Worm (Caenorhabditis elegans) whole organism, late embryonic: ENCODE data around the gene ubc-13.

Experiments used
- F13H6.1 ChIP-seq: sonication (generic microtip); optimal IDR thresholded peaks from 2 replicates; lab custom pipeline; 2016; ENCODE audit warnings: missing genetic modification characterization, missing compliant biosample characterization
- K02D7.2 ChIP-seq: sonication (generic microtip); optimal IDR thresholded peaks from 2 replicates; lab custom pipeline; 2017; ENCODE audit warnings: mild to moderate bottlenecking, missing genetic modification characterization, missing compliant biosample characterization
- K09A11.1 ChIP-seq: sonication (generic microtip); optimal IDR thresholded peaks from 2 replicates; lab custom pipeline; 2017; ENCODE audit warnings: antibody characterized with exemption, mild to moderate bottlenecking, missing genetic modification characterization, missing compliant biosample characterization; ENCODE audit not compliant: insufficient read depth
- T23F11.4 ChIP-seq: fragments of 200-800 bp; sonication (Bioruptor generic); optimal IDR thresholded peaks from 2 replicates; lab custom pipeline; 2018; ENCODE audit warnings: mild to moderate bottlenecking, missing genetic modification characterization, missing compliant biosample characterization
- ama-1 ChIP-seq: fragments of 150-350 bp; optimal IDR thresholded peaks from 2 replicates; lab custom pipeline; 2014
- ceh-14 ChIP-seq: sonication (generic microtip); optimal IDR thresholded peaks from 2 replicates; lab custom pipeline; 2016; ENCODE audit warnings: missing genotype, missing genetic modification characterization, missing compliant biosample characterization
- ceh-18 ChIP-seq: sonication (generic microtip); optimal IDR thresholded peaks from 2 replicates; lab custom pipeline; 2016; ENCODE audit warnings: missing genetic modification characterization, missing compliant biosample characterization
- ceh-19 ChIP-seq: fragments of 200-800 bp; sonication (Bioruptor generic); optimal IDR thresholded peaks from 2 replicates; lab custom pipeline; 2018; ENCODE audit warnings: mild to moderate bottlenecking, missing genetic modification characterization, missing compliant biosample characterization
- ceh-31 ChIP-seq: sonication (generic microtip); optimal IDR thresholded peaks from 2 replicates; lab custom pipeline; 2016; ENCODE audit warnings: missing genetic modification characterization, missing compliant biosample characterization
- ceh-45 ChIP-seq: fragments of 200-800 bp; sonication (Bioruptor generic); IDR thresholded peaks from 2 replicates; pipeline ENCODE4 v1.3.6; 2022; ENCODE audit warnings: missing genetic modification reagents, missing genetic modification characterization, missing compliant biosample characterization
- ceh-48 ChIP-seq: sonication (generic microtip); optimal IDR thresholded peaks from 2 replicates; lab custom pipeline; 2016; ENCODE audit warnings: missing genetic modification characterization, inconsistent platforms, missing compliant biosample characterization
- ceh-6 ChIP-seq: fragments of 200-800 bp; sonication (Bioruptor generic); optimal IDR thresholded peaks from 2 replicates; lab custom pipeline; 2018; ENCODE audit warnings: mild to moderate bottlenecking, missing genetic modification characterization, missing compliant biosample characterization
- ceh-9 ChIP-seq: sonication (generic microtip); optimal IDR thresholded peaks from 2 replicates; lab custom pipeline; 2016; ENCODE audit warnings: mild to moderate bottlenecking, missing genetic modification characterization, inconsistent platforms, missing compliant biosample characterization
- che-1 ChIP-seq: sonication (generic microtip); optimal IDR thresholded peaks from 2 replicates; lab custom pipeline; 2016; ENCODE audit warnings: mild to moderate bottlenecking, missing genetic modification characterization, missing compliant biosample characterization
- dmd-4 ChIP-seq: sonication (generic microtip); optimal IDR thresholded peaks from 2 replicates; lab custom pipeline; 2016; ENCODE audit warnings: borderline replicate concordance, missing genetic modification characterization, missing compliant biosample characterization
- dve-1 ChIP-seq: sonication (generic microtip); optimal IDR thresholded peaks from 2 replicates; lab custom pipeline; 2017; ENCODE audit warnings: antibody characterized with exemption, mild to moderate bottlenecking, missing genetic modification characterization, missing compliant biosample characterization
- elt-4 ChIP-seq: sonication (generic microtip); optimal IDR thresholded peaks from 2 replicates; lab custom pipeline; 2016; ENCODE audit warnings: missing genetic modification characterization, missing compliant biosample characterization
- eyg-1 ChIP-seq: sonication (generic microtip); optimal IDR thresholded peaks from 2 replicates; lab custom pipeline; 2016; ENCODE audit warnings: missing genotype, missing genetic modification characterization, missing compliant biosample characterization
- fax-1 ChIP-seq: sonication (generic microtip); optimal IDR thresholded peaks from 2 replicates; lab custom pipeline; 2016; ENCODE audit warnings: missing genotype, missing genetic modification characterization, missing compliant biosample characterization
- gmeb-2 ChIP-seq: sonication (generic microtip); optimal IDR thresholded peaks from 2 replicates; lab custom pipeline; 2016; ENCODE audit warnings: missing genetic modification characterization, inconsistent platforms, missing compliant biosample characterization
- hlh-6 ChIP-seq: sonication (generic microtip); optimal IDR thresholded peaks from 2 replicates; lab custom pipeline; 2016; ENCODE audit warnings: missing genotype, missing genetic modification characterization, missing compliant biosample characterization
- lin-11 ChIP-seq: fragments of 200-800 bp; sonication (Bioruptor generic); optimal IDR thresholded peaks from 2 replicates; lab custom pipeline; 2018; ENCODE audit warnings: mild to moderate bottlenecking, missing genetic modification characterization, missing compliant biosample characterization
- nfya-1 ChIP-seq: sonication (generic microtip); optimal IDR thresholded peaks from 2 replicates; lab custom pipeline; 2017; ENCODE audit warnings: missing genetic modification characterization, mild to moderate bottlenecking, missing compliant biosample characterization, antibody characterized with exemption, moderate library complexity
- nhr-232 ChIP-seq: sonication (generic microtip); optimal IDR thresholded peaks from 2 replicates; lab custom pipeline; 2016; ENCODE audit warnings: missing genetic modification characterization, missing compliant biosample characterization
- pha-4 ChIP-seq: fragments of 150-350 bp; optimal IDR thresholded peaks from 2 replicates; lab custom pipeline; 2018; ENCODE audit warnings: missing biosample characterization, missing genetic modification reagents, missing genetic modification characterization
- pqm-1 ChIP-seq: sonication (generic microtip); optimal IDR thresholded peaks from 2 replicates; lab custom pipeline; 2016; ENCODE audit warnings: missing genetic modification characterization, missing compliant biosample characterization
- ref-2 ChIP-seq: sonication (generic microtip); optimal IDR thresholded peaks from 2 replicates; lab custom pipeline; 2016; ENCODE audit warnings: missing genetic modification characterization, missing compliant biosample characterization
- sox-4 ChIP-seq: sonication (generic microtip); optimal IDR thresholded peaks from 2 replicates; lab custom pipeline; 2017; ENCODE audit warnings: mild to moderate bottlenecking, missing genetic modification characterization, inconsistent platforms, missing compliant biosample characterization
- syd-9 ChIP-seq: sonication (generic microtip); optimal IDR thresholded peaks from 2 replicates; lab custom pipeline; 2016; ENCODE audit warnings: mild to moderate bottlenecking, missing genetic modification characterization, moderate library complexity, missing compliant biosample characterization
- unc-42 ChIP-seq: sonication (generic microtip); optimal IDR thresholded peaks from 2 replicates; lab custom pipeline; 2016; ENCODE audit warnings: missing genotype, missing genetic modification characterization, missing compliant biosample characterization
- unc-55 ChIP-seq: sonication (generic microtip); optimal IDR thresholded peaks from 2 replicates; lab custom pipeline; 2017; ENCODE audit warnings: missing biosample characterization, missing genetic modification reagents, missing genetic modification characterization
- unc-86 ChIP-seq: sonication (generic microtip); optimal IDR thresholded peaks from 2 replicates; lab custom pipeline; 2016; ENCODE audit warnings: missing genetic modification characterization, missing compliant biosample characterization

Gene ubc-13

DNA sequence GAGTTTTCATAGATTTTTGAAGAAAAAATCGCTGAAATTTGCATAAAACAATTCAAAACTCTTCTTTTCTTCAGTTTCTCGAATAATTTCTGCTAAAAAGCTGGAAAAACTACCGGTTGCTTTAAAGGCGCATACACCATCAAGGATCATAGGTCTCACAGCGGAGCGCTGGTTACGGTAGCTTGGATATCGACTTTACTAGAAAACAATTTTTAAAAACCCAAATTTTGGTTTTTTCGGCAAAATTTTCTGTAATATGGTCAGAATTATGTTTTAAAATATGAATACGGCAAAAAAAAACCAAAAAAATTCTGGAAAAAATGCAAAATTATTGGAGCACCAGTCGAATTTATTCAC lies 32.0 kb downstream of the ubc-13 start:
- TF ChIP-seq K02D7.2 (no peak), pha-4 (tag; lab: Kevin White, UChicago) (no peak), T23F11.4 (GFP tag; lab: Kevin White, UChicago) (no peak), unc-42 (no peak), fax-1 (tag; lab: Kevin White, UChicago) (no peak), eyg-1 (no peak), F13H6.1 (tag; lab: Kevin White, UChicago) (no peak), ceh-6 (GFP tag; lab: Kevin White, UChicago) (no peak), K09A11.1 (tag; lab: Kevin White, UChicago) (no peak), gmeb-2 (tag; lab: Kevin White, UChicago) (no peak), che-1 (tag; lab: Kevin White, UChicago) (no peak), ceh-48 (tag; lab: Kevin White, UChicago) (no peak), unc-86 (tag; lab: Kevin White, UChicago) (no peak), ceh-19 (GFP tag; lab: Kevin White, UChicago) (no peak), pqm-1 (tag; lab: Kevin White, UChicago) (no peak), ceh-18 (tag; lab: Kevin White, UChicago) (no peak)

DNA sequence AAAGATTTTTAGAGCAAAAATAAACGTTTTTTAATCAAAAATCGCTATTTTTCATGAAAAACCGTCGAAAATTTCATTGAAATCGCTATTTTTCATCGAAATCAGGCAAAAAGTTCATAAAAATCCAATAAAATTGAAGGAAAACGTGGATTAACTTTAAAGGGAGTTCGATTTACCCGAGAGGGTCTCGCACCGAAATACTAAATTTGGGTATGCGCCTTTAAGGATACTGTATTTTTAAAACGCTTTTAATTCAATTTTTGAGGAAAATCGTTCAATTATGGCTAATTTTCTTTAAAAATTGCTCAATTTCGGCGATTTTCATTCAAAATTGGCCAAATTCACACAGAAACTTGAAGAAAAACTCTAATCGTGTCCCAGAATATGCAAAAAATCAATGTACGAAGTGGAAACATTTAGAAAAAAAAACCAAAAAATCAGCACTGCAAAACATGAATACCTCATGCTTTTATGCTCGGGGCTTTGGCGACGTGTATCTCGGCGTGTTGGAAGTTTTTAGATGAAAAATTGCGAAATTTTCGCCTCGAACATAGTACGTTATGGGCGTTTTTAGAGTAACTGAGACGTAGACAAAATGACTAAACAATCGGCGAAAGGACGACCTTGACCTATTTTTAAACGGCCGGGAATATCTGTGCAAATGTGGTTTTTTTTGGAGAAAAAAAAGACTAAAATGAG lies 32.6 kb downstream of the ubc-13 start:
- TF ChIP-seq ceh-31 (tag; lab: Kevin White, UChicago) (no peak), dve-1 (tag; lab: Kevin White, UChicago) (no peak), T23F11.4 (GFP tag; lab: Kevin White, UChicago) (no peak), ceh-14 (tag; lab: Kevin White, UChicago) (no peak), F13H6.1 (tag; lab: Kevin White, UChicago) (no peak), gmeb-2 (tag; lab: Kevin White, UChicago) (no peak), unc-42 (no peak), dmd-4 (tag; lab: Kevin White, UChicago) (no peak), syd-9 (tag; lab: Kevin White, UChicago) (no peak), elt-4 (tag; lab: Kevin White, UChicago) (no peak), K09A11.1 (tag; lab: Kevin White, UChicago) (no peak)

DNA sequence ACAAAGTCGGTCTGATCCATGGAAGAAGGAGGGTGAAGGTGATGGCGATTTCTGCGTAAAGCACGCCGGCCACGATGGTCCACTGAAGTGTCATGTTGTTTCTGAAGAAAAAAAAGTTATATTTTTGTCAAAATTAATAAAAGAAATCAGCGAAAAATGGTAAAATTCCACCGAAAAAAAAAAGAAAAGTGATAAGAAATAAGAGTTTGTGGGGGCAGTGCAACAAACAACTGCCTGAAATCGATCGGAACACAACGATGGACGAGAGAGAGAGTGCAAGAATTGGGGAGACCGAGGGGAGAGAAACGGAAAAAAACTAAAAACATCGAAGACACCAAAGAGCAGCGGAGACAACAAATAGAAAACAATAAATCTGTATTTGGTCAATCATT lies 33.1 kb downstream of the ubc-13 start, which contains the start of gene Y54G2A.18:
TSS of gene Y54G2A.18 (minus strand) at position 101 of the 392 bp plus-strand sequence.
- TF ChIP-seq sox-4 (tag; lab: Kevin White, UChicago) (no peak), ama-1 (lab: Kevin White, UChicago) (no peak)
- TF ChIP-seq, all 69 proteins: peak for 0

DNA sequence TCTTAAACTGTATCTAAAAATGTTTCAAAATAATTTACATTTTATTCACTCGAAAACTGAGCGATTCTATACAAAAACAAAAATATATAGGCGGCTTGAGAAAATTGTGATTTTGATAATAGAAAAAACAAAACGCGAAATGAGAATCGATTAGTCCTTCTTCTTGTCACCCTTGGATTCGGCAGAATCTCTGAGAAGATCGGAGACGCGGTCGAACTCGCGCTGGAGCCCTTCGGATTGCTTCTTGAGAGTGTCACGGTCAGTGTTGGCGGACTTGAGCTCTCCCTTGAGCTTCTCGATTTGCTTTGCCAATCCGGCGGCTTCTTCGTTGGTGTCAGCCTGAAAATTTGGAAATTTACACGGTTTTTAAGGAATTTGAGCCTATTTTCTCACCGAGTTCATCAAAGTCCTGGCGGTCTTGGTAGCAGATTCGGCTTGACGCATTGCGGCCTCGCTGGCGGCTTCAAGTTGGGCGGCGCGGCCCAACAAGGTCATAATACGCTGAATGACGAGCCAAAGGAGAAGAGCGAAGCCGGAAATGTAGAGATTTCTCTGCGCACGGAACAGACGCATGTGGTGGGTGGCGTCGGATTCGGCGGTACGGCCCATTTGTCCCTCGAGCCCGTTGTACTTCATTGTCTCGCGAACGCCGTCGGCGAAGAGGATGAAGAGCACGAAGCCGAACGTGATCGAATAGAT lies 33.8 kb downstream of the ubc-13 start:
- TF ChIP-seq hlh-6 (tag; lab: Kevin White, UChicago): no peak
- TF ChIP-seq lin-11 (tag; lab: Kevin White, UChicago): no peak
- peak; percentile 42 for TF ChIP-seq ref-2 (tag; lab: Kevin White, UChicago)
- peak; percentile 47 for TF ChIP-seq dmd-4 (tag; lab: Kevin White, UChicago)
- no peak for TF ChIP-seq unc-55 (GFP tag; lab: Kevin White, UChicago)
- no peak for TF ChIP-seq nhr-232 (tag; lab: Kevin White, UChicago)

DNA sequence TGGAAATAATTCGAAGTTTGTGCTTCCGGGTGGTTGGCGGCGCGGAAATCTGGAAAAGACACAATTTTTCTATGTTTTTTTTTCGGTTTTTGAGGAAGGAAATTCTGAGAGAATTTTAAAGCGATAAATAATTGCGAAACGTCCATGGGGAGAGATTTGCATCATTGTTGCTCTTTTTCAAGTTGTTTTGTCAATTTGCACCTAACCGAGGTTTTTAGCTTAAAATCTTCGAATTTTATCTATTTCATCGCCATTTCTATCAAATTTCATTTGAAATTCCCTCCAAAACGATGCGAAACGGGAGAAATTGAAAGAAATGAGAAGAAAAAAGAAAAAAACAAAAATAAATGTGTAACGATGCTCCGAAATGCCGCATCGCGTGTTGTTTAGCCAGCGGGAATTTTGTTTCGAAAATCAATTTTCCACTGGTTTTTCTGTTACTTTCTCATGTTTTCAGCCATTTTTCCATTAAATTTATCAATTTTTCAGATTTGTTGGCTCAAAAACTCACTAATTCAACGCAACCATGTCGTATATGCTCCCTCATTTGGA lies 35.0 kb downstream of the ubc-13 start, which contains the start of the genes nprt-1 and dib-1:
TSS of gene nprt-1 (minus strand) at position 51 of the 552 bp plus-strand sequence.
TSS of gene dib-1 (plus strand) at position 482 of the 552 bp plus-strand sequence.
- TF ChIP-seq unc-42 (peak; percentile 31), lin-11 (tag; lab: Kevin White, UChicago) (no peak), ceh-9 (tag; lab: Kevin White, UChicago) (no peak), ceh-48 (tag; lab: Kevin White, UChicago) (peak; percentile 11), nfya-1 (tag; lab: Kevin White, UChicago) (peak; percentile 52), ceh-45 (GFP tag; lab: Robert Waterston, UW) (no peak)
- TF ChIP-seq, all 69 proteins: peak for 3
